Worm (Caenorhabditis elegans) whole organism, L4/young adult: Measurements from ENCODE around the gene vit-5.

Source experiments
- dao-5 ChIP-seq: sonication (generic microtip); optimal IDR thresholded peaks from 2 replicates; lab custom pipeline; 2016; ENCODE audit warnings: missing genotype, missing genetic modification characterization, moderate library complexity, missing compliant biosample characterization
- him-1 ChIP-seq: sonication (generic microtip); optimal IDR thresholded peaks from 2 replicates; lab custom pipeline; 2016; ENCODE audit warnings: missing genotype, missing genetic modification reagents, missing genetic modification characterization, missing compliant biosample characterization

- TF ChIP-seq him-1 (no peak), dao-5 (no peak)
These were observed 28.6 kb upstream of the vit-5 start, which contains the start of gene clc-3 for ce11 chrX:3374642-3375041.
